Worm (Caenorhabditis elegans) whole organism, young adult: ENCODE data around the gene hpk-1.

Experiments used
- B0035.1 ChIP-seq: sonication (generic microtip); optimal IDR thresholded peaks from 2 replicates; lab custom pipeline; 2016; ENCODE audit warnings: missing genetic modification characterization, mild to moderate bottlenecking, missing compliant biosample characterization, missing genotype, missing genetic modification reagents
- B0336.3 ChIP-seq: fragments of 200-800 bp; sonication (Bioruptor generic); IDR thresholded peaks from 2 replicates; pipeline ENCODE4 v1.3.6; 2022; ENCODE audit warnings: missing genetic modification characterization, missing compliant biosample characterization
- athp-1 ChIP-seq: sonication (generic microtip); optimal IDR thresholded peaks from 2 replicates; lab custom pipeline; 2017; ENCODE audit warnings: mild to moderate bottlenecking, missing genetic modification characterization, missing compliant biosample characterization
- ceh-27 ChIP-seq: fragments of 200-800 bp; sonication (Bioruptor generic); optimal IDR thresholded peaks from 2 replicates; lab custom pipeline; 2018; ENCODE audit warnings: mild to moderate bottlenecking, missing genetic modification characterization, moderate library complexity, missing compliant biosample characterization
- hmg-20 ChIP-seq: fragments of 200-800 bp; sonication (Bioruptor generic); IDR thresholded peaks from 2 replicates; pipeline ENCODE4 v1.3.6; 2022; ENCODE audit warnings: missing genetic modification reagents, missing genetic modification characterization, missing compliant biosample characterization
- lir-1 ChIP-seq: fragments of 200-800 bp; sonication (Bioruptor generic); conservative IDR thresholded peaks from 2 replicates; pipeline ENCODE4 v1.3.6; 2022; ENCODE audit warnings: missing genetic modification reagents, missing genetic modification characterization, missing compliant biosample characterization
- nfya-1 ChIP-seq: sonication (generic microtip); optimal IDR thresholded peaks from 2 replicates; lab custom pipeline; 2017; ENCODE audit warnings: antibody characterized with exemption, missing compliant biosample characterization, missing genetic modification characterization, borderline replicate concordance; ENCODE audit not compliant: insufficient read depth
- rec-8 ChIP-seq, 2 experiments: sonication (generic microtip); optimal IDR thresholded peaks; 2 replicates each; lab custom pipeline; 2016; ENCODE audit warnings: mild to moderate bottlenecking in 2 of 2, missing genetic modification characterization in 2 of 2, missing genetic modification reagents in 2 of 2, missing genotype in 2 of 2, missing biosample characterization in 1 of 2, missing compliant biosample characterization in 1 of 2, moderate library complexity in 1 of 2
- unc-130 ChIP-seq: sonication (generic microtip); optimal IDR thresholded peaks from 2 replicates; lab custom pipeline; 2016; ENCODE audit warnings: missing genetic modification reagents, missing genetic modification characterization, missing compliant biosample characterization

- TF ChIP-seq rec-8 (tag; optimal IDR thresholded peaks at IDR 0.05; lab: Kevin White, UChicago) (no peak), B0336.3 (GFP tag; lab: Robert Waterston, UW) (peak; percentile 86), athp-1 (no peak), ceh-27 (GFP tag; lab: Kevin White, UChicago) (no peak), unc-130 (no peak), lir-1 (0 out of 2 replicates have a peak, but pooled peaks have one; percentile 46), hmg-20 (GFP tag; lab: Robert Waterston, UW) (no peak; the same call in 1 of the 2 replicates), nfya-1 (tag; lab: Kevin White, UChicago) (no peak), B0035.1 (no peak)
These were observed 29.2 kb upstream of the hpk-1 start for ce11 chrX:4246237-4246697.
